Fruit fly (Drosophila melanogaster): Measurements from ENCODE around the gene CG14218.

CG14218 gene

dm6 chrX:19622924-19623323, 41.1 kb upstream of the CG14218 start, which contains the start of the genes Naa20A and MKP-4 (continued):
- TF ChIP-seq vvl (GFP tag; IDR thresholded peaks at IDR 0.05) (no peak), ac (GFP tag; optimal IDR thresholded peaks at IDR 0.05) (no peak), chif (GFP tag; optimal IDR thresholded peaks at IDR 0.05) (no peak), CG8924 (tag; optimal IDR thresholded peaks at IDR 0.05) (no peak), CG34422 (GFP tag; IDR thresholded peaks at IDR 0.05) (no peak), lab (GFP tag; optimal IDR thresholded peaks at IDR 0.05) (no peak), grau (tag; optimal IDR thresholded peaks at IDR 0.05) (no peak), Elba2 (GFP tag; optimal IDR thresholded peaks at IDR 0.05) (no peak), Asciz (GFP tag; optimal IDR thresholded peaks at IDR 0.05) (no peak), sd (tag; optimal IDR thresholded peaks at IDR 0.05) (no peak), Bteb2 (GFP tag; optimal IDR thresholded peaks at IDR 0.05) (no peak), run (tag; optimal IDR thresholded peaks at IDR 0.05) (no peak), croc (GFP tag; conservative IDR thresholded peaks at IDR 0.05) (no peak), Bdp1 (GFP tag; optimal IDR thresholded peaks at IDR 0.05) (no peak), dmrt11E (tag; optimal IDR thresholded peaks at IDR 0.05) (no peak), CG18476 (GFP tag; optimal IDR thresholded peaks at IDR 0.05) (no peak), CG13287 (GFP tag; IDR thresholded peaks at IDR 0.05; ENCODE audit: partially characterized antibody) (peak; percentile 82), stc (GFP tag; IDR thresholded peaks at IDR 0.05) (no peak; the same call in 1 of the 2 replicates), CG3838 (GFP tag; optimal IDR thresholded peaks at IDR 0.05) (no peak), ATbp (GFP tag; optimal IDR thresholded peaks at IDR 0.05) (no peak), Camta (GFP tag; optimal IDR thresholded peaks at IDR 0.05) (no peak), CG10654 (GFP tag; optimal IDR thresholded peaks at IDR 0.05) (no peak), Taf1 (GFP tag; IDR thresholded peaks at IDR 0.05) (no peak), D19B (GFP tag; optimal IDR thresholded peaks at IDR 0.05) (no peak), pb (GFP tag; optimal IDR thresholded peaks at IDR 0.05) (no peak), stwl (tag; optimal IDR thresholded peaks at IDR 0.05) (peak; percentile 48), CG3407 (GFP tag; optimal IDR thresholded peaks at IDR 0.05) (no peak), TFAM (GFP tag; optimal IDR thresholded peaks at IDR 0.05) (no peak), CG31441 (GFP tag; IDR thresholded peaks at IDR 0.05) (no peak), CG7963 (GFP tag; IDR thresholded peaks at IDR 0.05; ENCODE audit: partially characterized antibody) (no peak), CG8765 (GFP tag; IDR thresholded peaks at IDR 0.05) (no peak), CG11696 (GFP tag; IDR thresholded peaks at IDR 0.05) (peak; percentile 52; the same call in 1 of the 2 replicates), CG15479 (GFP tag; optimal IDR thresholded peaks at IDR 0.05) (no peak), CG9817 (tag; optimal IDR thresholded peaks at IDR 0.05) (no peak), CG1529 (GFP tag; optimal IDR thresholded peaks at IDR 0.05) (no peak), Dll (GFP tag; IDR thresholded peaks at IDR 0.05; ENCODE audit: partially characterized antibody) (peak; percentile 73), gem (tag; optimal IDR thresholded peaks at IDR 0.05) (no peak), vnd (GFP tag; IDR thresholded peaks at IDR 0.05; ENCODE audit: partially characterized antibody) (peak; percentile 56), CG6254 (GFP tag; optimal IDR thresholded peaks at IDR 0.05) (no peak), lilli (GFP tag; optimal IDR thresholded peaks at IDR 0.05) (no peak), esg (GFP tag; conservative IDR thresholded peaks at IDR 0.05) (no peak), B-H2 (GFP tag; optimal IDR thresholded peaks at IDR 0.05) (no peak), Trl (optimal IDR thresholded peaks at IDR 0.05) (no peak), Trl (GFP tag; optimal IDR thresholded peaks at IDR 0.05) (no peak), CG15011 (GFP tag; optimal IDR thresholded peaks at IDR 0.05) (no peak), CG31388 (GFP tag; optimal IDR thresholded peaks at IDR 0.05) (no peak), cato (GFP tag; optimal IDR thresholded peaks at IDR 0.05; ENCODE audit: borderline replicate concordance) (no peak), sr (GFP tag; IDR thresholded peaks at IDR 0.05) (no peak), CG30020 (tag; optimal IDR thresholded peaks at IDR 0.05) (no peak), CG12744 (GFP tag; optimal IDR thresholded peaks at IDR 0.05) (no peak), CG12155 (GFP tag; optimal IDR thresholded peaks at IDR 0.05) (no peak), CG33557 (GFP tag; optimal IDR thresholded peaks at IDR 0.05) (no peak)

Data from whole organism, embryonic.